Worm (Caenorhabditis elegans) whole organism, L4 larva: Measurements from ENCODE around the gene K09H11.4.

ENCODE experiments used
- F26F4.8 ChIP-seq: fragments of 200-800 bp; sonication (Bioruptor generic); conservative IDR thresholded peaks from 2 replicates; pipeline ENCODE4 v1.3.6; 2022; ENCODE audit warnings: missing genetic modification characterization, missing compliant biosample characterization
- F49E8.2 ChIP-seq: sonication (generic microtip); optimal IDR thresholded peaks from 2 replicates; lab custom pipeline; 2016; ENCODE audit warnings: missing compliant biosample characterization, mild to moderate bottlenecking, missing genetic modification characterization, borderline replicate concordance
- R02D3.7 ChIP-seq: fragments of 150-350 bp; sonication (generic microtip); optimal IDR thresholded peaks from 3 replicates; lab custom pipeline; 2014; ENCODE audit warnings: missing biosample characterization, missing genetic modification characterization
- T20F7.1 ChIP-seq: fragments of 200-800 bp; sonication (Bioruptor generic); optimal IDR thresholded peaks from 2 replicates; lab custom pipeline; 2018; ENCODE audit warnings: mild to moderate bottlenecking, missing genetic modification characterization, missing compliant biosample characterization
- Y48G9A.11 ChIP-seq: fragments of 200-800 bp; sonication (Bioruptor generic); IDR thresholded peaks from 2 replicates; pipeline ENCODE4 v1.3.6; 2022; ENCODE audit warnings: missing genetic modification reagents, missing genetic modification characterization, missing compliant biosample characterization
- Y5F2A.4 ChIP-seq: fragments of 200-800 bp; sonication (Bioruptor generic); optimal IDR thresholded peaks from 2 replicates; lab custom pipeline; 2018; ENCODE audit warnings: mild to moderate bottlenecking, missing genetic modification characterization, missing compliant biosample characterization
- ZK546.5 ChIP-seq, 2 experiments: sonication (generic microtip); optimal IDR thresholded peaks; 2 replicates each; lab custom pipeline; 2017; ENCODE audit warnings: missing biosample characterization in 2 of 2, missing genetic modification characterization in 2 of 2
- aha-1 ChIP-seq: fragments of 150-350 bp; peaks from one replicate; lab custom pipeline; 2014; ENCODE audit warnings: missing biosample characterization, missing genetic modification characterization
- ama-1 ChIP-seq: fragments of 150-350 bp; optimal IDR thresholded peaks from 2 replicates; lab custom pipeline; 2014; ENCODE audit warnings: inconsistent platforms, mixed read lengths
- arid-1 ChIP-seq: fragments of 200-800 bp; sonication (Bioruptor generic); conservative IDR thresholded peaks from 2 replicates; pipeline ENCODE4 v1.3.6; 2022; ENCODE audit warnings: missing genetic modification reagents, missing genetic modification characterization, missing compliant biosample characterization
- ces-1 ChIP-seq: fragments of 150-350 bp; sonication (generic microtip); optimal IDR thresholded peaks from 4 replicates; lab custom pipeline; 2014; ENCODE audit warnings: missing biosample characterization, missing genetic modification reagents, missing genetic modification characterization
- daf-8 ChIP-seq: fragments of 200-800 bp; sonication (Bioruptor generic); IDR thresholded peaks from 2 replicates; pipeline ENCODE4 v1.3.6; 2022; ENCODE audit warnings: missing genetic modification characterization, missing compliant biosample characterization
- dpl-1 ChIP-seq: fragments of 150-350 bp; optimal IDR thresholded peaks from 2 replicates; lab custom pipeline; 2014; ENCODE audit warnings: missing biosample characterization, missing genetic modification reagents, missing genetic modification characterization
- gei-8 ChIP-seq: fragments of 200-800 bp; sonication (Bioruptor generic); optimal IDR thresholded peaks from 2 replicates; lab custom pipeline; 2018; ENCODE audit warnings: mild to moderate bottlenecking, missing genetic modification characterization, missing compliant biosample characterization
- hlh-11 ChIP-seq: fragments of 200-800 bp; sonication (Bioruptor generic); optimal IDR thresholded peaks from 2 replicates; lab custom pipeline; 2018; ENCODE audit warnings: mild to moderate bottlenecking, missing genetic modification characterization, missing compliant biosample characterization
- lin-15B ChIP-seq: fragments of 150-350 bp; sonication (generic microtip); optimal IDR thresholded peaks from 3 replicates; lab custom pipeline; 2014; ENCODE audit warnings: missing biosample characterization, missing genetic modification characterization
- lin-38 ChIP-seq: fragments of 200-800 bp; sonication (Bioruptor generic); IDR thresholded peaks from 2 replicates; pipeline ENCODE4 v1.3.6; 2022; ENCODE audit warnings: missing genetic modification reagents, missing genetic modification characterization, missing compliant biosample characterization
- lir-3 ChIP-seq: sonication (generic microtip); optimal IDR thresholded peaks from 2 replicates; lab custom pipeline; 2016; ENCODE audit warnings: mild to moderate bottlenecking, missing genetic modification characterization, missing compliant biosample characterization
- mdl-1 ChIP-seq, 2 experiments: fragments of 150-350 bp in 1 of 2; sonication (generic microtip) in 1 of 2; optimal IDR thresholded peaks; 2 replicates each; lab custom pipeline; 2014 to 2017; ENCODE audit warnings: missing biosample characterization in 2 of 2, missing genetic modification characterization in 2 of 2
- mep-1 ChIP-seq: fragments of 150-350 bp; sonication (generic microtip); optimal IDR thresholded peaks from 3 replicates; lab custom pipeline; 2014; ENCODE audit warnings: missing biosample characterization, missing genetic modification characterization
- mxl-2 ChIP-seq: fragments of 200-800 bp; sonication (Bioruptor generic); conservative IDR thresholded peaks from 2 replicates; pipeline ENCODE4 v1.3.6; 2022; ENCODE audit warnings: missing genetic modification reagents, missing genetic modification characterization, missing compliant biosample characterization
- mxl-3 ChIP-seq: fragments of 200-800 bp; sonication (Bioruptor generic); optimal IDR thresholded peaks from 2 replicates; lab custom pipeline; 2018; ENCODE audit warnings: mild to moderate bottlenecking, missing genetic modification characterization, missing compliant biosample characterization
- nhr-102 ChIP-seq: sonication (generic microtip); optimal IDR thresholded peaks from 2 replicates; lab custom pipeline; 2016; ENCODE audit warnings: mild to moderate bottlenecking, missing genetic modification characterization, moderate library complexity, missing compliant biosample characterization
- nhr-25 ChIP-seq: sonication (generic microtip); optimal IDR thresholded peaks from 2 replicates; lab custom pipeline; 2017; ENCODE audit warnings: missing genetic modification characterization, mild to moderate bottlenecking, missing compliant biosample characterization, antibody characterized with exemption, moderate library complexity, borderline replicate concordance; ENCODE audit not compliant: insufficient read depth
- nhr-28 ChIP-seq: fragments of 150-350 bp; optimal IDR thresholded peaks from 2 replicates; lab custom pipeline; 2014; ENCODE audit warnings: missing biosample characterization, missing genetic modification characterization
- nhr-48 ChIP-seq: sonication (generic microtip); optimal IDR thresholded peaks from 2 replicates; lab custom pipeline; 2016; ENCODE audit warnings: mild to moderate bottlenecking, missing genetic modification characterization, missing compliant biosample characterization
- nhr-77 ChIP-seq: fragments of 150-350 bp; optimal IDR thresholded peaks from 2 replicates; lab custom pipeline; 2014; ENCODE audit warnings: missing biosample characterization, missing genetic modification characterization
- rbr-2 ChIP-seq: sonication (generic microtip); optimal IDR thresholded peaks from 2 replicates; lab custom pipeline; 2016; ENCODE audit warnings: missing genotype, missing genetic modification characterization, missing compliant biosample characterization
- skn-1 ChIP-seq: fragments of 150-350 bp; optimal IDR thresholded peaks from 2 replicates; lab custom pipeline; 2014; ENCODE audit warnings: missing biosample characterization, missing genetic modification characterization
- snpc-1.2 ChIP-seq: fragments of 200-800 bp; sonication (Bioruptor generic); IDR thresholded peaks from 2 replicates; pipeline ENCODE4 v1.3.6; 2022; ENCODE audit warnings: missing genetic modification reagents, missing genetic modification characterization, missing compliant biosample characterization
- snpc-4 ChIP-seq: fragments of 150-350 bp; optimal IDR thresholded peaks from 2 replicates; lab custom pipeline; 2014; ENCODE audit warnings: missing biosample characterization, missing genetic modification characterization
- tag-97 ChIP-seq: fragments of 200-800 bp; sonication (Bioruptor generic); IDR thresholded peaks from 2 replicates; pipeline ENCODE4 v1.3.6; 2022; ENCODE audit warnings: missing genetic modification characterization, missing compliant biosample characterization
- unc-62 ChIP-seq, 3 experiments: fragments of 150-350 bp in 1 of 3; sonication (generic microtip); optimal IDR thresholded peaks in 2 of 3; peaks in 1 of 3; 1 replicate in 1 of 3; 2 replicates in 2 of 3; lab custom pipeline; 2014 to 2017; ENCODE audit warnings: missing biosample characterization in 3 of 3, missing genetic modification characterization in 3 of 3, missing genetic modification reagents in 3 of 3, missing genotype in 1 of 3

The K09H11.4 gene

DNA sequence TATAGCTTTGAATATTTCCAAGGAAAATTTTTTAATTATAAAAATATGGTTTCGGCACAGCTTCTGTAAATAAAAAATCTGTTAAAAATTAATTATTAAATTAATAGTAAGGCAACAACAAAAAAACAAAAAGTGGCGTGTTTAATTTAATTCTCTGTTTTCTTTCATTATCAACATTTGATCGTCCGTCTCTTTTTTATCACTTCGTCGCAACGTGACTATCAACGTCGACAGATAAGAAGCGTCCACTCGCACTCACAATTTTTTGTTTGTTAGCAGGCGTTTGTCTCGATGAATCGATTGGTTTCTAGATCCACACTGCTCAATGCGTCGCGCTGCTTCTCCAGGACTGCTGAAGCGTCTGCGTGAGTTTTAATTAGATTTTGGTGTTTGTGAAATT is 13.7 kb downstream of the K09H11.4 start, which contains the start of gene gcst-1 (continued):
- TF ChIP-seq nhr-48 (tag; lab: Kevin White, UChicago) (peak; percentile 14), ZK546.5 (tag; optimal IDR thresholded peaks at IDR 0.05; lab: Kevin White, UChicago) (no peak), daf-8 (GFP tag; lab: Robert Waterston, UW) (no peak), lin-15B (no peak), F49E8.2 (tag; lab: Kevin White, UChicago) (no peak), skn-1 (tag; lab: Kevin White, UChicago) (no peak)
- TF ChIP-seq, all 104 proteins: peak for 15

DNA sequence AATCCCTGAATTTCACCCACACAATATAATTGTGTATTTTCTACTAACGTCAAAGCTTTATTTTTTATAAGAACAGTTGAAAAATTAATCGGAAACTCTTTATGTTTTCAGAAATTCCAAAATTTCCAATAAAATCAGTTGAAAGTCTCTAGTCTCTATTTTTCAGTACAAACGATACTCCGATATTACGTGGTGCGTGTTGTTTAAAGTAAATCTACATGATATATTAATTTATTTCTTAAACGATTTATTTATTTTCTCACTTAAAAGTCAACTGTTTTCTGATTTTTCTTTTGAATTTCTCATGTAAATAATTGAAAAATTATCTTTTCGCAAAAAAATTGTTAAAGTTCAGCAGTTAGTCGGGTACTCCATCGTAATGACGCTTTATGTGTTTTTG is 14.2 kb downstream of the K09H11.4 start:
- TF ChIP-seq daf-8 (GFP tag; lab: Robert Waterston, UW): no peak
- TF ChIP-seq mxl-2 (GFP tag; lab: Robert Waterston, UW): no peak
- no peak for TF ChIP-seq mep-1 (tag; lab: Kevin White, UChicago)
- no peak for TF ChIP-seq F26F4.8
- TF ChIP-seq snpc-4: no peak
- no peak for TF ChIP-seq snpc-1.2 (GFP tag; lab: Robert Waterston, UW)
- no peak for TF ChIP-seq nhr-102
- TF ChIP-seq nhr-77 (tag; lab: Kevin White, UChicago): no peak
- no peak for TF ChIP-seq skn-1 (tag; lab: Kevin White, UChicago)
- peak; percentile 54 for TF ChIP-seq R02D3.7 (tag; lab: Kevin White, UChicago)
- no peak for TF ChIP-seq rbr-2
- no peak for TF ChIP-seq lir-3 (tag; lab: Kevin White, UChicago)
- TF ChIP-seq tag-97 (GFP tag; lab: Robert Waterston, UW): no peak
- peak; percentile 88 for TF ChIP-seq Y48G9A.11 (GFP tag; lab: Robert Waterston, UW)
- no peak for TF ChIP-seq Y5F2A.4 (GFP tag; lab: Kevin White, UChicago)
- TF ChIP-seq unc-62 (GFP tag; optimal IDR thresholded peaks at IDR 0.05 in 1 of 2; lab: Kevin White, UChicago): no peak
- TF ChIP-seq unc-62 (tag; optimal IDR thresholded peaks at IDR 0.05; lab: Kevin White, UChicago): no peak

DNA sequence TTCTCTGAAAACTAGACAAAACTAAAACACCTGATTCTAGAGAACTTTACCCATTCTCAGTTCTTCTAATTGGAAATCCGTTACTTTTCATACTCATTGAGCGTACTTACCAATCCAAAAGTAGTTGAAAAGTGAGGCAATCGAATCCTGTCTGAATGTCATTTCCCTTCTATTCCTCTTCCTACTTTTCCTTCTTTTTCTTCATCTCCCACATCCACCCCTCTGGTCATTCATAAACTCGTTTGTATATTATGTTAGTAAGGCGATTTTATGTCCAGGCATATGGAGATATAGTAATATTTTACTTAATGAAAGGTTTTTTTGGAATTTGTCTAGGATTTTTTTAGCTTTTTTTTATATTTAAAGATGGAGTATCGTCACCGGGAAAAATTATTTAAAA is 18.0 kb downstream of the K09H11.4 start:
- TF ChIP-seq ces-1 (GFP tag; lab: Kevin White, UChicago) (no peak), dpl-1 (GFP tag; lab: Kevin White, UChicago) (no peak), unc-62 (GFP tag; optimal IDR thresholded peaks at IDR 0.05 in 1 of 2; lab: Kevin White, UChicago) (peak in 1 of 2 experiments; percentile 52), unc-62 (tag; optimal IDR thresholded peaks at IDR 0.05; lab: Kevin White, UChicago) (no peak)

DNA sequence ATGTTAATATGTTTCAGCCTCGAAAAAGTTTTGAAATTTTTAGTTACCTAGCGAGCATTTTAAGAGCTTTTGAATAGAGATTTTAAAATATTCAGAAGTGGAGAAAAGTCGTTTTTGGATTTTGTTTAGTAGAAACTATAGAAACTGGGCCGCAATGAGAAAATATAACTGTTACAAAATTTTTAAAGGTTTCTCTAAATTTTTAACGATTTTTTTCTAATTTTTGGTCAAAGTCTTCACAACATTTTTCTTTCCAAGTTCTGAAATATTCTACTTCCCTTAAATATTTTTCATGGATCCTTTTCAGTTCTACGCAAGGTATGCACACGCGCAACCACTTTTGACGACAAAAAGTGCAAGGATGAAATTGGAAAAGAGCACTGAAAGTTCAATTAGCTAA is 20.9 kb downstream of the K09H11.4 start, which contains the start of gene peli-1:
TSS of gene peli-1 (plus strand) at position 301 of the 400 bp plus-strand sequence.
- TF ChIP-seq arid-1 (GFP tag; lab: Robert Waterston, UW): no peak
- peak; percentile 47 for TF ChIP-seq aha-1 (tag; lab: Kevin White, UChicago)

DNA sequence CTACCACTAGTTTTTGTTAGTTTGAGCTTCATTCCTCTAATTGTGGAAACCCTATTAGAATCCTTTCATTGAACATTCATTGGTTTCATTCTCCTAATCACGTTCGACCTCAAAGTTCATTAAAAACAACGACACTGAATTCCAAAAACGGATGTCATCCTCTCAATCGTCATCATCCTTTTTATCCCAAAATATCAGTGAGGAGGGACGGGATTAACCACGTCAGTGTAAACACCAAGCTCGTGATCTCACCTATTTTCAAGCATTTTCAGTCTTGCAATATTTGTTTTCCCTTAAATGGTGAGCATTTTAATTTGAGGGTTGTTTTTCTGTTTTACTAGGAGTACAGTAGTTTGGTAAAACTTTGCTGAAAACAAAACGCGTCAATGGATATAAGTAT is 21.9 kb downstream of the K09H11.4 start:
- TF ChIP-seq mdl-1 (tag; optimal IDR thresholded peaks at IDR 0.05; lab: Kevin White, UChicago): no peak
- no peak for TF ChIP-seq snpc-1.2 (GFP tag; lab: Robert Waterston, UW)
- no peak for TF ChIP-seq T20F7.1 (GFP tag; lab: Kevin White, UChicago)

DNA sequence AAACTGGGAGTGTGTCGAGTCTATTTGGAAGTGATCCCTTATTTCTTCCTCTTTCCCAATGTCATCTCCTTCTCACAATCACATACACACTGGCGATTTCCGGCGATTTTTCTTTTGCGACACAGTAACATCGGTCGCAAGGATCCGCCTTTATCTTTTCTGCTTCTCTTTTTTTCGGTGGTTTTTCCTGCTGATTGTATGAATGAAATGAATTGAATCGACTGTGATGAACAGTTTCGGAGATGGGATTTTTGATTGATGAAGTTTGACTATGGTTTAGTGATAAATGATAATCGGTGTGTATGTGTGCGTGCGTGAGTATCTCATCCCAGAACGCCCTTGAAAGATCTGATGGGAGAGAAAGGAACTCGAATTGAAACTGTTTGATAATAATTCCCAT is 25.3 kb downstream of the K09H11.4 start:
- TF ChIP-seq aha-1 (tag; lab: Kevin White, UChicago) (peak; percentile 89), nhr-28 (tag; lab: Kevin White, UChicago) (peak; percentile 52), hlh-11 (tag; lab: Kevin White, UChicago) (peak; percentile 68), nhr-25 (tag; lab: Kevin White, UChicago) (peak; percentile 38), ama-1 (lab: Kevin White, UChicago) (peak; percentile 73), mxl-3 (peak; percentile 39), gei-8 (no peak), lin-38 (no peak)
